Worm (Caenorhabditis elegans): Measurements from ENCODE around the gene iff-1.

iff-1 gene

ce11 chrIII:9789607-9790073 is 42.6 kb upstream of the iff-1 start, which contains the start of gene R10E11.5:
Gene R10E11.5, minus strand, starts transcription at chrIII:9789657.
- TF ChIP-seq aptf-2 (GFP tag; conservative IDR thresholded peaks at IDR 0.05) = no peak

DNA sequence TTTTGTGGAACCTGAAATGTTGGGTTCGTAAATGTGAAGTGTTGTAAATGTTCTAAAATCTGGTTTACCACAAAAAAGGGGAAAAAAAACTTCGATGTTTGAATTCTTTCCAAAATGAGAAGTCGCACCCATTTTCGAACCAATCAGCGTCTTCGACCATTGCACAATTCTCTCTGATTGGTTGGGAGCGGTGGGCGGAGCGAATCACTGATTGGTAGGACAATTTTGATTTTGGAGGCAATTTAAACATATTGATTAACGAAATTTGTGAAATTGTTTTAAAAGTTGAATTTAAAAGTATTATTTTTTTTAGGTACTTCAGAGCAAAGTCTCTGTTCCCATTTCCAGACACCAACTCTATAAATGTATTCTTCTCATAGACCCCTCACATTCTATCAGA is 42.1 kb upstream of the iff-1 start:
- TF ChIP-seq ztf-6 (GFP tag; IDR thresholded peaks at IDR 0.05) = no peak
- TF ChIP-seq somi-1 (GFP tag; optimal IDR thresholded peaks at IDR 0.05) = no peak
- TF ChIP-seq T26A5.8 (tag; optimal IDR thresholded peaks at IDR 0.05) = no peak
- no peak for TF ChIP-seq madf-8 (GFP tag; conservative IDR thresholded peaks at IDR 0.05)
- no peak for TF ChIP-seq fkh-3 (tag; optimal IDR thresholded peaks at IDR 0.05)
- no peak for TF ChIP-seq pbrm-1 (GFP tag; IDR thresholded peaks at IDR 0.05)
- TF ChIP-seq ceh-40 (GFP tag; IDR thresholded peaks at IDR 0.05) = no peak
- TF ChIP-seq ccch-3 (GFP tag; optimal IDR thresholded peaks at IDR 0.05) = no peak
- no peak for TF ChIP-seq cebp-2 (GFP tag; IDR thresholded peaks at IDR 0.05)
- no peak for TF ChIP-seq rec-8 (tag; optimal IDR thresholded peaks at IDR 0.05)
- no peak for TF ChIP-seq ceh-100 (GFP tag; IDR thresholded peaks at IDR 0.05)
- TF ChIP-seq athp-1 (tag; optimal IDR thresholded peaks at IDR 0.05) = no peak
- TF ChIP-seq B0035.1 (tag; optimal IDR thresholded peaks at IDR 0.05) = no peak
- TF ChIP-seq hlh-26 (GFP tag; conservative IDR thresholded peaks at IDR 0.05) = no peak
- no peak for TF ChIP-seq sea-2 (GFP tag; IDR thresholded peaks at IDR 0.05)
- no peak for TF ChIP-seq nhr-80 (tag; optimal IDR thresholded peaks at IDR 0.05)

DNA sequence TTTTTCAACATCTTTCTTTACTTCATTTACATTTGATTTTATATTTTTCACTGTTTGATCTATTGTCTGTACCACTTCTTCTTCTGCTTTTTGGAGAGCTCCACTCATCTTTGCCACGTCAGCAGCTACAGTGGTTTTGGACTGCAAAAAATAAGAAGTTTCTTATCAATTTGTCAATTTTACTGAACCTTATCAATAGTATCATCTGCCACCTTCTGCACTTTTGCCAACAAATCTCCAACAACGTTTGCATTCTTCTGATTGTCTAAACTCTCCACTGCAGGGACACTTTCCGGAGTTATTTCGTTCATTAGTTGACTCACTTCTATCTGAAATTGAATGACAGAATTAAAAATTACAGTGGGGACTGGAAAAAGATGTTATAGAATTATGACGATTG is 39.8 kb upstream of the iff-1 start:
- TF ChIP-seq nhr-80 (tag; optimal IDR thresholded peaks at IDR 0.05) (peak; percentile 93), sdz-38 (tag; optimal IDR thresholded peaks at IDR 0.05) (no peak), let-607 (tag; optimal IDR thresholded peaks at IDR 0.05) (peak; percentile 97 to 98)

ce11 chrIII:9783133-9783590 is 36.2 kb upstream of the iff-1 start:
- TF ChIP-seq B0035.1 (tag; optimal IDR thresholded peaks at IDR 0.05) (peak; percentile 7), B0261.1 (tag; optimal IDR thresholded peaks at IDR 0.05) (no peak), hsf-1 (GFP tag; IDR thresholded peaks at IDR 0.05) (0 out of 2 replicates have a peak, but pooled peaks have one; percentile 54), ama-1 (optimal IDR thresholded peaks at IDR 0.05) (no peak), ama-1 (GFP tag; optimal IDR thresholded peaks at IDR 0.05) (no peak), Y53G8AR.9 (GFP tag; conservative IDR thresholded peaks at IDR 0.05) (0 out of 2 replicates have a peak, but pooled peaks have one; percentile 54), ccch-3 (GFP tag; optimal IDR thresholded peaks at IDR 0.05) (no peak), ekl-4 (GFP tag; IDR thresholded peaks at IDR 0.05) (peak; percentile 17; the same call in 1 of the 2 replicates), cebp-1 (GFP tag; IDR thresholded peaks at IDR 0.05) (no peak), cebp-1 (tag; optimal IDR thresholded peaks at IDR 0.05) (peak; percentile 29), die-1 (tag; optimal IDR thresholded peaks at IDR 0.05) (no peak), attf-5 (GFP tag; optimal IDR thresholded peaks at IDR 0.05) (peak; percentile 21), lin-40 (tag; optimal IDR thresholded peaks at IDR 0.05) (peak; percentile 38), F22D6.2 (tag; optimal IDR thresholded peaks at IDR 0.05) (no peak), madf-3 (GFP tag; IDR thresholded peaks at IDR 0.05) (peak; percentile 85), cebp-2 (GFP tag; IDR thresholded peaks at IDR 0.05) (0 out of 2 replicates have a peak, but pooled peaks have one; percentile 36), bed-1 (GFP tag; IDR thresholded peaks at IDR 0.05) (0 out of 2 replicates have a peak, but pooled peaks have one; percentile 14), ZK185.1 (tag; optimal IDR thresholded peaks at IDR 0.05; ENCODE audit: poor library complexity, severe bottlenecking) (no peak), F49E8.2 (tag; optimal IDR thresholded peaks at IDR 0.05; ENCODE audit: insufficient read depth) (peak; percentile 24), pbrm-1 (GFP tag; IDR thresholded peaks at IDR 0.05) (0 out of 2 replicates have a peak, but pooled peaks have one; percentile 15), snpc-4 (GFP tag; optimal IDR thresholded peaks at IDR 0.05) (no peak), snpc-4 (tag; optimal IDR thresholded peaks at IDR 0.05) (peak in 1 of 4 experiments; percentile 2), madf-8 (GFP tag; conservative IDR thresholded peaks at IDR 0.05) (no peak), ztf-26 (tag; optimal IDR thresholded peaks at IDR 0.05) (no peak), F57A8.1 (GFP tag; optimal IDR thresholded peaks at IDR 0.05) (no peak), sdz-38 (tag; optimal IDR thresholded peaks at IDR 0.05) (no peak), hmg-1.2 (GFP tag; IDR thresholded peaks at IDR 0.05) (peak; percentile 22; the same call in 1 of the 2 replicates), ztf-3 (GFP tag; optimal IDR thresholded peaks at IDR 0.05) (peak; percentile 57), sea-2 (GFP tag; IDR thresholded peaks at IDR 0.05) (no peak), F55B11.4 (tag; optimal IDR thresholded peaks at IDR 0.05; ENCODE audit: borderline replicate concordance, insufficient read depth) (no peak), tbp1 (GFP tag; optimal IDR thresholded peaks at IDR 0.05) (peak; percentile 4)

Measured in whole organism, young adult.